Worm (Caenorhabditis elegans) whole organism, L4 larva: ENCODE results near the gene F21C10.3.
A peak's percentile ranks its signal among the peaks of the same experiment; 100 is the strongest.

Experiments used
- daf-8 ChIP-seq: fragments of 200-800 bp; sonication (Bioruptor generic); IDR thresholded peaks from 2 replicates; pipeline ENCODE4 v1.3.6; 2022; ENCODE audit warnings: missing genetic modification characterization, missing compliant biosample characterization
- nhr-111 ChIP-seq: fragments of 200-800 bp; sonication (Bioruptor generic); optimal IDR thresholded peaks from 2 replicates; lab custom pipeline; 2018; ENCODE audit warnings: mild to moderate bottlenecking, missing genetic modification characterization, missing compliant biosample characterization
- nhr-42 ChIP-seq: fragments of 200-800 bp; sonication (Bioruptor generic); IDR thresholded peaks from 2 replicates; pipeline ENCODE4 v1.3.6; 2022; ENCODE audit warnings: missing genetic modification characterization, missing compliant biosample characterization
- pqm-1 ChIP-seq: sonication (generic microtip); optimal IDR thresholded peaks from 2 replicates; lab custom pipeline; 2017; ENCODE audit warnings: missing biosample characterization, missing genetic modification characterization

ce11 chrV:9095613-9096317 lies 32.1 kb upstream of the F21C10.3 start, which contains the start of gene F21C10.10:
- TF ChIP-seq nhr-42 (GFP tag; lab: Robert Waterston, UW) (no peak; the same call in 1 of the 2 replicates), nhr-111 (GFP tag; lab: Kevin White, UChicago) (no peak), daf-8 (GFP tag; lab: Robert Waterston, UW) (no peak), pqm-1 (tag; lab: Kevin White, UChicago) (peak; percentile 14)
